Worm (Caenorhabditis elegans) whole organism, mixed stage, embryonic: ENCODE data around the gene metl-13.

Experiments
- blmp-1 ChIP-seq: fragments of 150-350 bp; optimal IDR thresholded peaks from 2 replicates; lab custom pipeline; 2014; ENCODE audit warnings: missing biosample characterization, missing genetic modification characterization
- ces-1 ChIP-seq: fragments of 150-350 bp; optimal IDR thresholded peaks from 2 replicates; lab custom pipeline; 2014; ENCODE audit warnings: missing biosample characterization, missing genetic modification reagents, missing genetic modification characterization
- elt-1 ChIP-seq: sonication (generic microtip); optimal IDR thresholded peaks from 2 replicates; lab custom pipeline; 2017; ENCODE audit warnings: missing genetic modification characterization, mild to moderate bottlenecking, missing compliant biosample characterization, antibody characterized with exemption, moderate library complexity, borderline replicate concordance; ENCODE audit not compliant: insufficient read depth
- elt-3 ChIP-seq: fragments of 150-350 bp; optimal IDR thresholded peaks from 2 replicates; lab custom pipeline; 2014; ENCODE audit warnings: missing biosample characterization, missing genetic modification characterization
- flh-1 ChIP-seq: fragments of 200-800 bp; sonication (Bioruptor generic); optimal IDR thresholded peaks from 2 replicates; lab custom pipeline; 2018; ENCODE audit warnings: mild to moderate bottlenecking, missing genetic modification characterization, moderate library complexity, missing compliant biosample characterization
- lin-13 ChIP-seq: fragments of 150-350 bp; optimal IDR thresholded peaks from 2 replicates; lab custom pipeline; 2014; ENCODE audit warnings: missing biosample characterization, missing genetic modification characterization
- lsy-2 ChIP-seq: fragments of 150-350 bp; optimal IDR thresholded peaks from 2 replicates; lab custom pipeline; 2014; ENCODE audit warnings: missing biosample characterization, missing genetic modification characterization
- mab-5 ChIP-seq: fragments of 150-350 bp; optimal IDR thresholded peaks from 2 replicates; lab custom pipeline; 2014; ENCODE audit warnings: missing biosample characterization, missing genetic modification characterization
- nhr-12 ChIP-seq: fragments of 150-350 bp; optimal IDR thresholded peaks from 2 replicates; lab custom pipeline; 2014; ENCODE audit warnings: missing biosample characterization, missing genetic modification characterization
- nhr-237 ChIP-seq: fragments of 150-350 bp; optimal IDR thresholded peaks from 2 replicates; lab custom pipeline; 2014; ENCODE audit warnings: missing biosample characterization, missing genetic modification characterization
- nhr-76 ChIP-seq: sonication (generic microtip); optimal IDR thresholded peaks from 2 replicates; lab custom pipeline; 2017; ENCODE audit warnings: missing biosample characterization, missing genetic modification characterization
- unc-62 ChIP-seq: fragments of 150-350 bp; optimal IDR thresholded peaks from 2 replicates; lab custom pipeline; 2014; ENCODE audit warnings: missing biosample characterization, missing genetic modification reagents, missing genetic modification characterization
- zip-8 ChIP-seq: fragments of 150-350 bp; optimal IDR thresholded peaks from 2 replicates; lab custom pipeline; 2014; ENCODE audit warnings: missing biosample characterization, missing genetic modification characterization

DNA sequence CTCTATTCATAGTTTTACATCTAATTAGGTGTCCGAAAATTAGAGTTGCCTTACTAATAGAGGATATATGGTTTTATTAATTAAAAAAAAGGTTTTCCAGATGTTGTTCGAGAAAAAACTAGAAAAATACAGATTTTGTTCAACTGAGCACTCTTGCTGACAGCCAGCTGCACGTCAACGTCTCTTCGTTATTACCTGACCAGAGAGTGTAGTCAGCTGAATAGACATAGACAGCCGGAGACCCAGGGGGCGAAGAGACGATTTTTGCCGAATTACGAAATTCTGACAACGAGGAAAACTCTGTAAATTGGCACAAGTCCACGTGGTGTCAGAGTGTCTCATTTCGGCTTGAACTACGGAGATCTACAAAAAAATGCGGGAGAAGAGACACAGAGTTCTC, 16.3 kb upstream of the metl-13 start:
- TF ChIP-seq nhr-237 (tag; lab: Kevin White, UChicago) (no peak), blmp-1 (tag; lab: Kevin White, UChicago) (no peak), flh-1 (GFP tag; lab: Kevin White, UChicago) (no peak), elt-1 (tag; lab: Kevin White, UChicago) (no peak), elt-3 (no peak), mab-5 (tag; lab: Kevin White, UChicago) (no peak), lsy-2 (tag; lab: Kevin White, UChicago) (no peak), unc-62 (GFP tag; lab: Kevin White, UChicago) (no peak), nhr-76 (tag; lab: Kevin White, UChicago) (no peak), nhr-12 (tag; lab: Kevin White, UChicago) (no peak), lin-13 (no peak), ces-1 (GFP tag; lab: Kevin White, UChicago) (no peak), zip-8 (tag; lab: Kevin White, UChicago) (no peak)
